Worm (Caenorhabditis elegans) whole organism, mixed stage, embryonic: ENCODE results near the gene C06A1.6.

Experiments used
- bed-3 ChIP-seq: fragments of 200-800 bp; sonication (Bioruptor generic); optimal IDR thresholded peaks from 3 replicates; lab custom pipeline; 2018; ENCODE audit warnings: mild to moderate bottlenecking, missing genetic modification characterization, moderate library complexity, missing compliant biosample characterization
- blmp-1 ChIP-seq: fragments of 150-350 bp; optimal IDR thresholded peaks from 2 replicates; lab custom pipeline; 2014; ENCODE audit warnings: missing biosample characterization, missing genetic modification characterization
- ceh-39 ChIP-seq: fragments of 150-350 bp; optimal IDR thresholded peaks from 2 replicates; lab custom pipeline; 2014; ENCODE audit warnings: missing biosample characterization, missing genetic modification characterization
- ceh-83 ChIP-seq: fragments of 200-800 bp; sonication (Bioruptor generic); optimal IDR thresholded peaks from 2 replicates; lab custom pipeline; 2018; ENCODE audit warnings: mild to moderate bottlenecking, missing genetic modification characterization, missing compliant biosample characterization
- ces-1 ChIP-seq: fragments of 150-350 bp; optimal IDR thresholded peaks from 2 replicates; lab custom pipeline; 2014; ENCODE audit warnings: missing biosample characterization, missing genetic modification reagents, missing genetic modification characterization
- cnd-1 ChIP-seq: fragments of 200-800 bp; sonication (Bioruptor generic); optimal IDR thresholded peaks from 2 replicates; lab custom pipeline; 2018; ENCODE audit warnings: mild to moderate bottlenecking, missing genetic modification characterization, missing compliant biosample characterization
- drap-1 ChIP-seq: fragments of 200-800 bp; sonication (Bioruptor generic); optimal IDR thresholded peaks from 3 replicates; lab custom pipeline; 2018; ENCODE audit warnings: mild to moderate bottlenecking, missing genetic modification characterization, missing compliant biosample characterization
- elt-1 ChIP-seq: sonication (generic microtip); optimal IDR thresholded peaks from 2 replicates; lab custom pipeline; 2017; ENCODE audit warnings: missing genetic modification characterization, mild to moderate bottlenecking, missing compliant biosample characterization, antibody characterized with exemption, moderate library complexity, borderline replicate concordance; ENCODE audit not compliant: insufficient read depth
- elt-3 ChIP-seq: fragments of 150-350 bp; optimal IDR thresholded peaks from 2 replicates; lab custom pipeline; 2014; ENCODE audit warnings: missing biosample characterization, missing genetic modification characterization
- ham-2 ChIP-seq: fragments of 200-800 bp; sonication (Bioruptor generic); optimal IDR thresholded peaks from 2 replicates; lab custom pipeline; 2018; ENCODE audit warnings: mild to moderate bottlenecking, missing genetic modification characterization, missing compliant biosample characterization
- lin-13 ChIP-seq: fragments of 150-350 bp; optimal IDR thresholded peaks from 2 replicates; lab custom pipeline; 2014; ENCODE audit warnings: missing biosample characterization, missing genetic modification characterization
- lin-32 ChIP-seq: fragments of 200-800 bp; sonication (Bioruptor generic); optimal IDR thresholded peaks from 2 replicates; lab custom pipeline; 2018; ENCODE audit warnings: mild to moderate bottlenecking, missing genetic modification characterization, missing compliant biosample characterization
- lsy-2 ChIP-seq: fragments of 150-350 bp; optimal IDR thresholded peaks from 2 replicates; lab custom pipeline; 2014; ENCODE audit warnings: missing biosample characterization, missing genetic modification characterization
- mab-5 ChIP-seq: fragments of 150-350 bp; optimal IDR thresholded peaks from 2 replicates; lab custom pipeline; 2014; ENCODE audit warnings: missing biosample characterization, missing genetic modification characterization
- mep-1 ChIP-seq: fragments of 150-350 bp; optimal IDR thresholded peaks from 2 replicates; lab custom pipeline; 2017; ENCODE audit warnings: missing biosample characterization, missing genetic modification reagents, missing genetic modification characterization, inconsistent platforms
- mls-2 ChIP-seq: sonication (generic microtip); optimal IDR thresholded peaks from 2 replicates; lab custom pipeline; 2016; ENCODE audit warnings: mild to moderate bottlenecking, missing genetic modification characterization, moderate library complexity, missing compliant biosample characterization
- nhr-12 ChIP-seq: fragments of 150-350 bp; optimal IDR thresholded peaks from 2 replicates; lab custom pipeline; 2014; ENCODE audit warnings: missing biosample characterization, missing genetic modification characterization
- nhr-2 ChIP-seq: fragments of 150-350 bp; optimal IDR thresholded peaks from 2 replicates; lab custom pipeline; 2014; ENCODE audit warnings: missing biosample characterization, missing genetic modification characterization
- nhr-237 ChIP-seq: fragments of 150-350 bp; optimal IDR thresholded peaks from 2 replicates; lab custom pipeline; 2014; ENCODE audit warnings: missing biosample characterization, missing genetic modification characterization
- nhr-28 ChIP-seq: fragments of 150-350 bp; optimal IDR thresholded peaks from 2 replicates; lab custom pipeline; 2014; ENCODE audit warnings: missing biosample characterization, missing genetic modification characterization
- nhr-76 ChIP-seq: sonication (generic microtip); optimal IDR thresholded peaks from 2 replicates; lab custom pipeline; 2017; ENCODE audit warnings: missing biosample characterization, missing genetic modification characterization
- pha-4 ChIP-seq: fragments of 150-350 bp; optimal IDR thresholded peaks from 2 replicates; lab custom pipeline; 2018; ENCODE audit warnings: missing biosample characterization, missing genetic modification reagents, missing genetic modification characterization
- sem-2 ChIP-seq: fragments of 200-800 bp; sonication (Bioruptor generic); optimal IDR thresholded peaks from 2 replicates; lab custom pipeline; 2018; ENCODE audit warnings: mild to moderate bottlenecking, missing genetic modification characterization, missing compliant biosample characterization
- snpc-4 ChIP-seq: fragments of 150-350 bp; optimal IDR thresholded peaks from 2 replicates; lab custom pipeline; 2014; ENCODE audit warnings: missing biosample characterization, missing genetic modification characterization
- tbx-8 ChIP-seq: fragments of 200-800 bp; sonication (Bioruptor generic); optimal IDR thresholded peaks from 2 replicates; lab custom pipeline; 2018; ENCODE audit warnings: mild to moderate bottlenecking, missing genetic modification characterization, moderate library complexity, missing compliant biosample characterization
- unc-120 ChIP-seq: sonication (generic microtip); optimal IDR thresholded peaks from 2 replicates; lab custom pipeline; 2017; ENCODE audit warnings: missing genetic modification characterization, missing compliant biosample characterization; ENCODE audit not compliant: poor library complexity, severe bottlenecking
- zip-8 ChIP-seq: fragments of 150-350 bp; optimal IDR thresholded peaks from 2 replicates; lab custom pipeline; 2014; ENCODE audit warnings: missing biosample characterization, missing genetic modification characterization
- ztf-11 ChIP-seq: fragments of 150-350 bp; optimal IDR thresholded peaks from 2 replicates; lab custom pipeline; 2014; ENCODE audit warnings: missing biosample characterization, missing genetic modification characterization

C06A1.6 gene

DNA sequence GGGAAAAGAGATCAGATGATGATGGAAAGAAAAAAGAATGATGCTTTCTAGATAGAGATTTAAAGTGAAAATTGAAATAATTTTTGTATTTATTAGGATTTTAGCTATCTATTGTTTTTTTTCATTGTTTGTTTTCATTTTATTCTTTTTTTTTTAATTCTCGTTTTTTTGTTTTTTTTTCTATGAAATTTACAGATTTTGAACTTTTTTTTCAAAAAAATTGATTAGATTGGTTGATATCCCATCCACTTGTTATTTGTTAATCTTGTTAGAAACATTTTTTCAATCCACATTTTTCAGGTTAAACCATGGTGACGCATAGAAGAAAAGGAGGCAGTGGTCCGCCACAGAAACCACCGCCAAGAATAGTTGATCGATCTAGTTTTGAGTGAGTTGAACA is 19.6 kb upstream of the C06A1.6 start, which contains the start of gene algn-9:
Gene algn-9 (plus strand): TSS at position 301 of the 400 bp plus-strand sequence.
- no peak for TF ChIP-seq nhr-28 (tag; lab: Kevin White, UChicago)
- TF ChIP-seq, all 35 proteins: peak for 0

ce11 chrII:10582318-10582717 is 17.8 kb upstream of the C06A1.6 start, which contains the start of gene mrps-22:
Gene mrps-22 (plus strand): TSS chrII:10582618.
- no peak for TF ChIP-seq lin-13 (tag; lab: Kevin White, UChicago)
- no peak for TF ChIP-seq nhr-2 (tag; lab: Kevin White, UChicago)

DNA sequence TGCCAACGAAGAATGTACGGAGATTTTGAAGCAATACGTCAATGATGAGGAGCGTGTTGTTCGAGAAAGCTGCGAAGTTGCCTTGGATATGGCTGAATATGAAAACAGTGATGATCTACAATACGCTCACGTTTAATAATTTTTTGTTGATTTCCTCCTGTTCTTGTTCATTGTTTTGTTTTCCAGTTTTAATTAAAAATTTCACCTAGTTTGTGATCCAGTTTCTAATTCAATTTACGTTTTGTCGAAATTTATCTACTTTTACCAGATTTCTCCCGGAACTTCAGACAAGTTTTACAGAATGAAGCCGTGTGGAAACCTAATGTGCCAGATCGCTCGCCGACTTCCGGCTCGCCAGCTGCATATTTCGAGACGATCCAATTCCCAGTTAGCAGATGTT is 16.4 kb upstream of the C06A1.6 start, which contains the start of gene dap-3:
Gene dap-3 (plus strand): TSS at position 301 of the 400 bp plus-strand sequence.
- TF ChIP-seq ces-1 (no peak), unc-120 (tag; lab: Kevin White, UChicago) (no peak), cnd-1 (tag; lab: Kevin White, UChicago) (no peak), pha-4 (tag; lab: Kevin White, UChicago) (no peak), mab-5 (tag; lab: Kevin White, UChicago) (no peak), nhr-12 (no peak), elt-1 (tag; lab: Kevin White, UChicago) (no peak), tbx-8 (GFP tag; lab: Kevin White, UChicago) (no peak), ham-2 (GFP tag; lab: Kevin White, UChicago) (no peak), drap-1 (no peak), lsy-2 (tag; lab: Kevin White, UChicago) (no peak), elt-3 (no peak)

ce11 chrII:10579655-10580054 is 15.2 kb upstream of the C06A1.6 start, which contains the start of gene dohh-1:
Gene dohh-1 (plus strand): TSS chrII:10579955.
- no peak for TF ChIP-seq nhr-76 (tag; lab: Kevin White, UChicago)
- TF ChIP-seq nhr-237 (tag; lab: Kevin White, UChicago): no peak
- TF ChIP-seq cnd-1 (tag; lab: Kevin White, UChicago): no peak
- TF ChIP-seq lin-13 (tag; lab: Kevin White, UChicago): no peak
- TF ChIP-seq elt-3: no peak
- TF ChIP-seq elt-1 (tag; lab: Kevin White, UChicago): no peak
- no peak for TF ChIP-seq mab-5 (tag; lab: Kevin White, UChicago)
- TF ChIP-seq snpc-4 (tag; lab: Kevin White, UChicago): no peak
- TF ChIP-seq bed-3 (GFP tag; lab: Kevin White, UChicago): no peak
- TF ChIP-seq ceh-83 (GFP tag; lab: Kevin White, UChicago): no peak
- no peak for TF ChIP-seq lin-32 (GFP tag; lab: Kevin White, UChicago)

DNA sequence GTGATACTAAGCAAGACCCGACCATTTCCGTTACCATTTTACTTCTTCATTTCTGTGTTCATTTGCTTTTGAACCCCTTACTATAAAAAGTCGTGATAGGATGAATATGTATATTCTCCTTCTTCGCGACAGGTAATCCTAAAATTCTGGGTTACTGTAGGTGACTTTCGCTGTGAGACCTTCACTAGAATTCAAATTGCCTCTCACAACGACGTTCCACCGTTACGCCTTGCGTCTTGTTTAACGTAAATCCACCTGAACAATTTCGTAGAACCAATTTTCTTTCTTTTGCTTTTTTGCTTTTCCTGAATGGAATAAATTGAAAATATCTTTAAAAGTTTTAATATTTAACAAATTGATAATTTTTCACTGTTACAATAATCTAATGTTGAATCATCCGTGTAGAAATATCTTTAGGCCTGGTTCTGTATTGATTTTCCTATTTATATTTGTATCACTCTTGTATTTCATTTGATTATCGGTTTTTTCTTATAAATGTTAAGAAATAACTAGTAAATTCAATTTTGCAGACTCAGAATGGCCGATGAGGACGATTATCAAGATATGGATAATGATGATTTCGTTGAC is 14.5 kb upstream of the C06A1.6 start, which contains the start of gene rpb-6:
Gene rpb-6 (plus strand): TSS at position 538 of the 588 bp plus-strand sequence.
- TF ChIP-seq lsy-2 (tag; lab: Kevin White, UChicago) (peak; percentile 70), lin-32 (GFP tag; lab: Kevin White, UChicago) (no peak), lin-13 (tag; lab: Kevin White, UChicago) (peak; percentile 9)

DNA sequence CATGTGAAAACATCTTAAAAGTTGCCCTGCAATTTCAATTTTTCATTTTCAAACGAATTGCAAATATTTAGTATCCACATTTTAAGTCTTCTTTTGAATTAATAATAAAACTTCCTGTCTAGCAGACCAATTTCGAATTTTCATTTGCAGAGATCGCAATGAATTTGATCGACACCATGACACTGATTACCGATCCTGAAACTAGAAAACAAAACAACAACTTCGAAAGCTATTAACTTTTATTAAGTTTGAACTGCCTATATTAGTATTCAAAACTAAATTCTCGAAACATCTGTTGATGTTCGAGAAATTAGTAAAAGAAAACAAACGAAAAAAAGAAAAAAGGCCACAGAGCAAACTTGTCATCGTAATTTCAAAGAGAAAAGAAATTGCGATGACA is 9.7 kb upstream of the C06A1.6 start:
- TF ChIP-seq blmp-1 (tag; lab: Kevin White, UChicago) (no peak), zip-8 (tag; lab: Kevin White, UChicago) (no peak), tbx-8 (GFP tag; lab: Kevin White, UChicago) (no peak), ceh-39 (tag; lab: Kevin White, UChicago) (no peak), unc-120 (tag; lab: Kevin White, UChicago) (no peak), lsy-2 (tag; lab: Kevin White, UChicago) (no peak), sem-2 (no peak), mep-1 (tag; lab: Kevin White, UChicago) (no peak), nhr-12 (no peak), snpc-4 (tag; lab: Kevin White, UChicago) (no peak), lin-32 (GFP tag; lab: Kevin White, UChicago) (no peak), mls-2 (no peak), elt-3 (no peak), ztf-11 (tag; lab: Kevin White, UChicago) (no peak), ham-2 (GFP tag; lab: Kevin White, UChicago) (no peak), nhr-28 (tag; lab: Kevin White, UChicago) (no peak)
